Worm (Caenorhabditis elegans): ENCODE data around the gene F16B12.1.

The F16B12.1 gene

DNA sequence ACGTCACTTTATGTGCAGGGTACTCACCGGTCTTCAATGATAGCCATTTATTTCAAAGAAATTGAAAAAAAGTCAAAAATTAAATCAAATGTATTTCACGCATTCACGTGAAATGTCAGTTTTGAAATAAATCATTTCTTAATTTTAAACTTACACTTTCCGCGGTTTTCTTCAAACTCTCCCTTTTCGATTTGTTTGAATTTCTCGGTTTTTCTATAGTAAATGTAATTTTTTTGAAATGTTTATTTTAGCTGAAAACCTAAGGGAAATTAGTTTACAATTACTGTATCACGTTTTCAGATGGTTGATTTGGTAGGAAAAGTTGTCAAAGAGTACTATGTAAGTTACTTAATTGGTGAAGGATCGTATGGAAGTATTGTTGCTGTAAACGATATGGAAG, 22.9 kb downstream of the F16B12.1 start, which contains the start of gene F16B12.7:
F16B12.7 (plus strand) TSS at position 301 of the 400 bp plus-strand sequence.
- TF ChIP-seq hlh-1 (tag; optimal IDR thresholded peaks at IDR 0.05) (no peak), pha-4 (tag; optimal IDR thresholded peaks at IDR 0.05) (no peak), nhr-28 (tag; optimal IDR thresholded peaks at IDR 0.05) (no peak), ztf-11 (tag; optimal IDR thresholded peaks at IDR 0.05) (no peak), tbx-8 (GFP tag; optimal IDR thresholded peaks at IDR 0.05) (no peak), unc-62 (GFP tag; optimal IDR thresholded peaks at IDR 0.05) (no peak)

DNA sequence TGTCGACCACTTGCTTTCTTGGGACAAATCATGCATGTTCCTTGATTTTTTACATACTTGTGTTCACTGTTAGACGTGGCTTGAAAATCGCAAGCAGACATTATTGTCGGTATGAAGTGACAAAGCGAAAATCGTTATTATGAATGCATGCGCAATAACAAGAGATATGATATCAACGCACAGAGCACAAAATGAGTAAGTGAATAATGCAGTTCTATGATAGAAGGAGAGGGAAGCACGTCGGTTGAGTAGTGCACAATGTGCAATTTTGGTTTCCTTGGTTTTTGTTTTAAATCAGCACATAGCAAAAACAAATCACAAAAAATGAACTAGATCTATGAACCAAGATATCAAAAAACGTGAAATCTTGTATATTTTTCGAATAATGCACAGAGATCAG, 28.0 kb downstream of the F16B12.1 start, which contains the start of gene nhr-281:
nhr-281 (minus strand) TSS at position 101 of the 400 bp plus-strand sequence.
- TF ChIP-seq nhr-2 (tag; optimal IDR thresholded peaks at IDR 0.05), result no peak
- no peak for TF ChIP-seq ceh-83 (GFP tag; optimal IDR thresholded peaks at IDR 0.05)
- TF ChIP-seq mab-5 (tag; optimal IDR thresholded peaks at IDR 0.05), result no peak

ce11 chrX:14115480-14116161, 30.3 kb downstream of the F16B12.1 start, which contains the start of gene F28H6.7:
Gene F28H6.7 (plus strand): TSS chrX:14116111.
- peak; percentile 90 for TF ChIP-seq lin-32 (GFP tag; optimal IDR thresholded peaks at IDR 0.05)
- TF ChIP-seq sem-2 (GFP tag; optimal IDR thresholded peaks at IDR 0.05), result peak; percentile 89
- TF ChIP-seq unc-62 (GFP tag; optimal IDR thresholded peaks at IDR 0.05), result peak; percentile 40
- peak; percentile 82 for TF ChIP-seq flh-1 (GFP tag; optimal IDR thresholded peaks at IDR 0.05)
- peak; percentile 89 for TF ChIP-seq tbx-8 (GFP tag; optimal IDR thresholded peaks at IDR 0.05)
- TF ChIP-seq sptf-1 (tag; optimal IDR thresholded peaks at IDR 0.05), result peak; percentile 96
- peak; percentile 90 for TF ChIP-seq unc-120 (tag; optimal IDR thresholded peaks at IDR 0.05; ENCODE audit: poor library complexity, severe bottlenecking)
- peak; percentile 76 for TF ChIP-seq blmp-1 (tag; optimal IDR thresholded peaks at IDR 0.05)
- no peak for TF ChIP-seq nhr-2 (tag; optimal IDR thresholded peaks at IDR 0.05)
- peak; percentile 51 for TF ChIP-seq hlh-1 (tag; optimal IDR thresholded peaks at IDR 0.05)
- no peak for TF ChIP-seq zip-8 (tag; optimal IDR thresholded peaks at IDR 0.05)
- peak; percentile 84 for TF ChIP-seq bed-3 (GFP tag; optimal IDR thresholded peaks at IDR 0.05)
- peak; percentile 95 for TF ChIP-seq cnd-1 (tag; optimal IDR thresholded peaks at IDR 0.05)
- no peak for TF ChIP-seq ceh-39 (tag; optimal IDR thresholded peaks at IDR 0.05)
- no peak for TF ChIP-seq ces-1 (GFP tag; optimal IDR thresholded peaks at IDR 0.05)
- TF ChIP-seq drap-1 (GFP tag; optimal IDR thresholded peaks at IDR 0.05), result peak; percentile 93
- TF ChIP-seq ceh-43 (GFP tag; optimal IDR thresholded peaks at IDR 0.05), result peak; percentile 91
- no peak for TF ChIP-seq lsy-2 (tag; optimal IDR thresholded peaks at IDR 0.05)
- TF ChIP-seq ham-2 (GFP tag; optimal IDR thresholded peaks at IDR 0.05), result peak; percentile 82
- no peak for TF ChIP-seq nhr-28 (tag; optimal IDR thresholded peaks at IDR 0.05)
- peak; percentile 97 for TF ChIP-seq mls-2 (tag; optimal IDR thresholded peaks at IDR 0.05)
- TF ChIP-seq lin-13 (tag; optimal IDR thresholded peaks at IDR 0.05), result peak; percentile 39
- TF ChIP-seq ceh-83 (GFP tag; optimal IDR thresholded peaks at IDR 0.05), result peak; percentile 97
- TF ChIP-seq ztf-11 (tag; optimal IDR thresholded peaks at IDR 0.05), result peak; percentile 32
- peak; percentile 95 for TF ChIP-seq M03D4.4 (tag; optimal IDR thresholded peaks at IDR 0.05)

- TF ChIP-seq hlh-1 (tag; optimal IDR thresholded peaks at IDR 0.05) (no peak), lin-32 (GFP tag; optimal IDR thresholded peaks at IDR 0.05) (no peak), lsy-2 (tag; optimal IDR thresholded peaks at IDR 0.05) (no peak), elt-3 (tag; optimal IDR thresholded peaks at IDR 0.05) (no peak), elt-1 (tag; optimal IDR thresholded peaks at IDR 0.05; ENCODE audit: borderline replicate concordance, insufficient read depth) (no peak), mls-2 (tag; optimal IDR thresholded peaks at IDR 0.05) (no peak), blmp-1 (tag; optimal IDR thresholded peaks at IDR 0.05) (no peak), bed-3 (GFP tag; optimal IDR thresholded peaks at IDR 0.05) (no peak), sem-2 (GFP tag; optimal IDR thresholded peaks at IDR 0.05) (no peak), snpc-4 (tag; optimal IDR thresholded peaks at IDR 0.05) (no peak)
These were observed 33.5 kb downstream of the F16B12.1 start for ce11 chrX:14118762-14119161.

DNA sequence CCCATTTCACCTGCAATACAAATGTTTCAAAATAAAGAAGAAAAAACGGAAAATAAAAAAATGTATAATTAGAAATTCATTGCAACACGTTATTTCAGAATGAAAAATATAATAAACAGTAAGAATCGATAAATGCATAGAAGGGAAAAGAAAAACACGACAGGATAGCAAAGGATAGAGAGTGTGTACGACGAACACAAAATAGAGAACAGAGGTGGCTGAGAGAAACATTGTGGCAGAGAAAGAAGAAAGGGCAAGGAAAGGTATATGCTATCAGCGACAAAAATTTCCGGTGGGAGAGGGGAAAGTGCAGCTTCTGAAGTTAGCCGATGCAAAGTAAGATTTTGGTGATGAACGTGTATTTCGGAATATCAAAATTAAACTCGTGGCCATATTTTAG, 40.6 kb downstream of the F16B12.1 start, which contains the start of gene F28H6.6:
F28H6.6 (minus strand) TSS at position 10 of the 400 bp plus-strand sequence.
- no peak for TF ChIP-seq ces-1 (GFP tag; optimal IDR thresholded peaks at IDR 0.05)
- no peak for TF ChIP-seq ceh-43 (GFP tag; optimal IDR thresholded peaks at IDR 0.05)
